Fruit fly (Drosophila melanogaster): ENCODE measurements around the gene CG34238.

CG34238 gene

DNA sequence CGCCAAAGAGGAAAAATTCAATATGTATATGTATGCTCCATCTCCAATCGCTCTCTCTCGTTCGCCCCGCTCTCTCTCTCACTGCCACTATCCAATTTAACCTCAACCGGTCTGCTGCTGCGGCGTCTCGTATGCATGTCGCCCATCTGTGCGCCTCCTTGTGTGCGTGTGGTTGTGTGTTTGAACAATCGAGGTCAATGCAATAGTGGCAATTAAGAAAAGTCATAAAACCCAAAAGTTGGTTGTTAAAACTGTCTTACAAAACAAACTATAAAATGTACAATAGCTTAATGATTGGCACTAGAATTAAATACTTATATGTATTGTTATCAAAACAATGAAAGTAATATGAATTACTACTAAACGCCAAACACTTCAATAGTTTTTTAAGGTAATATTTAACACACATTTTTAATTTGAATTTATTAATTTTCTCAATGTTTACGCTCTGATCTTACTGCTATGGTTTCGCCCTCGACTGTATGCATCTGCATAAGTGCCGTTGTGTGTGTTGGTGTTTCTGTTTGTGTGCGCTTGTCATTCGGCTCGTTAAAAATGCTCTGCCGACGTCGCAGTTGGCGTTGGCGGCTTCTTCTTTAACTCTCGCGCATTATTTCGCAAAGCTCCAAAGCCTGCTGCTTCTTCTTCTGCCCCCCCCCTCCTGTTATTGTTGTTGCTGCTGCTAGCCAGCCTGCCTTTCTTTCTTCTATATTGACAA lies 39.3 kb downstream of the CG34238 start:
- TF ChIP-seq pan (optimal IDR thresholded peaks at IDR 0.05) (no peak), GATAd (GFP tag; optimal IDR thresholded peaks at IDR 0.05) (peak; percentile 68), Dif (GFP tag; optimal IDR thresholded peaks at IDR 0.05; ENCODE audit: partially characterized antibody) (peak; percentile 82), jim (GFP tag; optimal IDR thresholded peaks at IDR 0.05) (no peak), CG9705 (GFP tag; optimal IDR thresholded peaks at IDR 0.05) (peak; percentile 96), rgr (GFP tag; optimal IDR thresholded peaks at IDR 0.05) (peak; percentile 98), psq (GFP tag; optimal IDR thresholded peaks at IDR 0.05) (peak; percentile 97), Dfd (GFP tag; optimal IDR thresholded peaks at IDR 0.05) (peak; percentile 98), h (GFP tag; optimal IDR thresholded peaks at IDR 0.05) (peak; percentile 99), dsf (GFP tag; optimal IDR thresholded peaks at IDR 0.05; ENCODE audit: borderline replicate concordance) (peak; percentile 88), Myc (optimal IDR thresholded peaks at IDR 0.05) (no peak), N (GFP tag; optimal IDR thresholded peaks at IDR 0.05) (no peak), Jra (GFP tag; optimal IDR thresholded peaks at IDR 0.05) (peak; percentile 93), Hnf4 (GFP tag; optimal IDR thresholded peaks at IDR 0.05) (peak; percentile 90), dl (GFP tag; optimal IDR thresholded peaks at IDR 0.05; ENCODE audit: insufficient read depth in 1 of 2, partially characterized antibody in 2 of 2) (peak; percentile 25 to 71), HLH106 (tag; optimal IDR thresholded peaks at IDR 0.05) (peak; percentile 99), CrebA (GFP tag; optimal IDR thresholded peaks at IDR 0.05; ENCODE audit: borderline replicate concordance) (no peak), Hr78 (GFP tag; optimal IDR thresholded peaks at IDR 0.05) (no peak), OdsH (GFP tag; optimal IDR thresholded peaks at IDR 0.05) (peak; percentile 98), CG32264 (GFP tag; optimal IDR thresholded peaks at IDR 0.05) (peak; percentile 77), lola (GFP tag; optimal IDR thresholded peaks at IDR 0.05) (no peak), dmrt93B (GFP tag; optimal IDR thresholded peaks at IDR 0.05) (peak; percentile 97), woc (GFP tag; optimal IDR thresholded peaks at IDR 0.05) (peak; percentile 98), usp (GFP tag; optimal IDR thresholded peaks at IDR 0.05) (no peak), Hr83 (GFP tag; optimal IDR thresholded peaks at IDR 0.05; ENCODE audit: poor library complexity, severe bottlenecking) (peak; percentile 67), ey (GFP tag; optimal IDR thresholded peaks at IDR 0.05) (peak; percentile 95), Vsx2 (GFP tag; optimal IDR thresholded peaks at IDR 0.05; ENCODE audit: partially characterized antibody) (no peak), Mio (GFP tag; optimal IDR thresholded peaks at IDR 0.05) (peak; percentile 74), Abd-B (GFP tag; optimal IDR thresholded peaks at IDR 0.05) (no peak), sage (GFP tag; optimal IDR thresholded peaks at IDR 0.05) (peak; percentile 93), Rel (GFP tag; optimal IDR thresholded peaks at IDR 0.05) (peak; percentile 89), Rel (tag; optimal IDR thresholded peaks at IDR 0.05) (peak; percentile 89), fru (GFP tag; optimal IDR thresholded peaks at IDR 0.05) (peak; percentile 99), Sp1 (GFP tag; optimal IDR thresholded peaks at IDR 0.05) (peak; percentile 99), sv (GFP tag; optimal IDR thresholded peaks at IDR 0.05) (peak; percentile 92), brk (GFP tag; optimal IDR thresholded peaks at IDR 0.05) (peak; percentile 95), br (GFP tag; optimal IDR thresholded peaks at IDR 0.05) (peak; percentile 97), tai (GFP tag; optimal IDR thresholded peaks at IDR 0.05) (peak; percentile 92), foxo (GFP tag; optimal IDR thresholded peaks at IDR 0.05) (peak; percentile 69 to 99)

DNA sequence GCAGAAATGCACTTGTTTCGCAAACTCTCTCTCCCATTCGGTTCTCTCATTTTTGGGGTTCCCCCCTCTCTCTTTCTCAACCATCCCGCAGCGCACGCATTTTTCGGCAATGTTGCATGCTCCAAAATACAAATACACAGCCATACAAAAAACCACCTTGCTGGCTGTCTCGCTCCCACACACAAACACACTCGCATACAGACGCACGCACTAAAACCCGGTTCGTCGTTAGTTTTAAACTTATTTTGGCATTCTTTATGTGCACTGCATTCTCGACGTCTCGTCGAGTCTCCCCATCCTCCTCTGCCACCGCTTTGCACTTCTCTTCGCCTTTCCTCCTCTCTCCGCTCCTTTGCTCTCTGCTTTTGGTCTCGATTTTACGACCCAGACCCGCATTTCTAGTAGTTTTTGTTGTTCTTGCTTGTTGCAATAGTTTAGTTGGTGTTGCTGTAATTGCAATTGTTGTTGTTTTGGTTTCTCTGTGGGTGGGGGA lies 40.3 kb downstream of the CG34238 start:
- peak; percentile 68 for TF ChIP-seq Dif (GFP tag; optimal IDR thresholded peaks at IDR 0.05; ENCODE audit: partially characterized antibody)
- TF ChIP-seq Rel (GFP tag; optimal IDR thresholded peaks at IDR 0.05) = no peak
- TF ChIP-seq Rel (tag; optimal IDR thresholded peaks at IDR 0.05) = peak; percentile 93
- peak; percentile 95 for TF ChIP-seq psq (GFP tag; optimal IDR thresholded peaks at IDR 0.05)
- TF ChIP-seq Abd-B (GFP tag; optimal IDR thresholded peaks at IDR 0.05) = no peak

Data from whole organism, wandering third instar larva.